Fruit fly (Drosophila melanogaster) whole organism, wandering third instar larva: ENCODE data around the gene CG13829.

ENCODE experiments used
- Abd-B ChIP-seq: fragments of >200 bp; optimal IDR thresholded peaks from 2 replicates; lab custom pipeline; 2017; ENCODE audit warnings: missing biosample characterization, missing genetic modification characterization
- CG32264 ChIP-seq: fragments of 200-800 bp; sonication (Bioruptor generic); optimal IDR thresholded peaks from 2 replicates; lab custom pipeline; 2016; ENCODE audit warnings: missing biosample characterization, missing genetic modification characterization
- Rel ChIP-seq, 2 experiments: fragments of 200-800 bp; sonication (Bioruptor generic) in 1 of 2; optimal IDR thresholded peaks; 2 replicates in 1 of 2; 3 replicates in 1 of 2; lab custom pipeline; 2016 to 2019; ENCODE audit warnings: mild to moderate bottlenecking in 2 of 2, missing biosample characterization in 2 of 2, missing genetic modification characterization in 2 of 2, moderate library complexity in 1 of 2
- foxo ChIP-seq, 2 experiments: fragments of 200-800 bp; sonication (Bioruptor generic); optimal IDR thresholded peaks; 2 replicates in 1 of 2; 3 replicates in 1 of 2; lab custom pipeline; 2016 to 2017; ENCODE audit warnings: missing biosample characterization in 2 of 2, missing genetic modification characterization in 2 of 2
- lola ChIP-seq: fragments of >200 bp; optimal IDR thresholded peaks from 2 replicates; lab custom pipeline; 2017; ENCODE audit warnings: missing biosample characterization, missing genetic modification characterization
- pan ChIP-seq: fragments of >200 bp; optimal IDR thresholded peaks from 2 replicates; lab custom pipeline; 2017

DNA sequence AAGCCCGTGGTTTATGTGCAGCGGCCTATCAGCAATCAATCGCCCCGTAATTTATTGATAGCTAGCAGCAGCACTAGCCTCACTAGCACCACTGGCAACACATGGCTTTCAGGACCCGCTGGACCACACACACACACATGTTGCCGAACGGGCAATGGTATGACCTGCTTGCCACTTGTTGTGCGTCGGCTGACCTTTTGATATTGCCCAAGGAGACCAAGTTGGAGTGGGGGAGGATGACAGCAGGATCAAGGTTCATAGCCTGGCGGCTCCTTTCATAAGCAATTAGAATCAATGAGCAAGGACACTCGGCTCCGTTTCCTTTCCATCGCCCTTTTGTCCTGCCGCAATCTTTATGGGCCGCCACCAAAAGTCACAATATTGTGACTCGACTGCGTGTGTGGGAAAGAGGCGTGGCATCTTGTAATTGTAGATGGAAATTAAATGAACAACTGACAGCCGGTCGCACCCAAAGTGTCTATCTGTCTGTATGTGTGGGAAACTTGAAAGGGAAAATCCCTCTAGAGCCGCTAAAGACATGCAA, 29.7 kb downstream of the CG13829 start:
- TF ChIP-seq Abd-B (GFP tag; lab: Kevin White, UChicago) (no peak), CG32264 (GFP tag; lab: Kevin White, UChicago) (no peak), pan (lab: Kevin White, UChicago) (no peak), foxo (GFP tag; optimal IDR thresholded peaks at IDR 0.05; lab: Kevin White, UChicago) (no peak), lola (no peak), Rel (GFP tag; optimal IDR thresholded peaks at IDR 0.05; lab: Kevin White, UChicago) (no peak), Rel (tag; optimal IDR thresholded peaks at IDR 0.05; lab: Kevin White, UChicago) (no peak)
